Worm (Caenorhabditis elegans): ENCODE results near the gene unc-71.

unc-71 gene

DNA sequence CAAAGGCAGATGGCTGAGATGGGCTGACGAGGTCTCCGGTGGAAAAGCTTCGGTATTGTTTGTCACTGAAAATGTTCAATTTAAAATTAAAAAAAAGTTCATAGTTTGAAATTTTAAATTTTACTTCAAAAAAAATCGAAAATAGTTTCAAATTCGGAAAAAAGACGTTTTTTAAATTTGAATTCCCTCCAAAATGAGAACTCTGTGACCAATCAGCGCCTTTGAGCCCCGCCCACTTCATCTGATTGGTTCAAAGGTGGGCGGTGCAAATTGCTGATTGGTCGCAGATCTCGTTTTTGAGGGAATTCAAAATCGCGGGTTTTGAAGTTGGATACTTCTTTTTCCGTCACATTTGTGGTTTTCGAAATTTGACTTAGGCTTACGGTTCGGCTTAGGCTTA lies 53.2 kb downstream of the unc-71 start:
- no peak for TF ChIP-seq Y79H2A.3 (GFP tag; conservative IDR thresholded peaks at IDR 0.05)
- TF ChIP-seq nfyb-1 (GFP tag; IDR thresholded peaks at IDR 0.05): peak; percentile 83

DNA sequence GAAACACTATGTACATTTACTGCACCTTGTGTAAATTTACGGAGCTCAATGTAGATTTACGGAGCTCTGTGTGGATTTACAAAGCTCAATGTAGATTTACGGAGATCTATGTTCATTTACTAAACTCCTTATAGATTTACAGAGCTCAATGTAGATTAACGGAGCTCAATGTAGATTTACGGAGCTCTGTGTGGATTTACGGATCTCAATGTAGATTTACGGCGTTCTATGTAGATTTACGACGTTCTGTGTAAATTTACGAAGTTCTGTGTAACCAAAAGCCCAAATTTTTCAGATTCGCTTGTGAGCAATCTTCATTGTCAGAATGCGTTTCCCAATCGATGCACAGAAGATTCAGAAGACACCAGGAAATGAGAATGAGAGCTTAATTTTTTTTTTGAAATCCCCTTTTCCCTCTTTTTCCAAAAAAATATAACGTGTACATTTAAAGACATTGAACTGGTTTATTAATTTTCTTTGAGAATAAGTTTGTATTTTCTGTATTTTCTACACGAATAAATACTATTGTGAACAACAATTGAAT lies 54.7 kb downstream of the unc-71 start:
- TF ChIP-seq Y79H2A.3 (GFP tag; conservative IDR thresholded peaks at IDR 0.05): no peak
- TF ChIP-seq nfyb-1 (GFP tag; IDR thresholded peaks at IDR 0.05): 0 out of 2 replicates have a peak, but pooled peaks have one; percentile 7

DNA sequence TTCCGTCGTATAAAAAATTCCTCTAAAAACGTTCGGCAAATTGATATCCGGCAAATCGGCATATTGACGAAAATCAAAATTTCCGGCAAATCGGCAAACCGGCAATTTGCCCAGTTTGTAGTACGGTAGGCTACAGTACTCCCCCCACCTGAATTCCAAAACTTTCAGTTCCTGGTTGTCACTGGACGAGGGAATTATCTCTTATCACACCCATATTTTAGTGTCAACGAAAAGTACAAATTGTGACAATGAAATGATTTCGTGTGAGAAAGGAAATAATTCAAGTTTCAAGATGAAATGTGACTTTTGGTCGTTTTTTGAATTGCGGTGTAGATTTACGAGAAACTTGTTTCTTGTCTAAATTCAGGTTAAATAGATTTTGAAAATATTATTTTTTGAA lies 58.5 kb downstream of the unc-71 start:
- TF ChIP-seq snpc-1.1 (tag; optimal IDR thresholded peaks at IDR 0.05; ENCODE audit: insufficient read depth) (no peak), ceh-40 (GFP tag; IDR thresholded peaks at IDR 0.05) (no peak), F57C9.4 (tag; optimal IDR thresholded peaks at IDR 0.05) (no peak), nhr-80 (tag; optimal IDR thresholded peaks at IDR 0.05) (peak; percentile 43), lin-54 (GFP tag; optimal IDR thresholded peaks at IDR 0.05) (no peak)

DNA sequence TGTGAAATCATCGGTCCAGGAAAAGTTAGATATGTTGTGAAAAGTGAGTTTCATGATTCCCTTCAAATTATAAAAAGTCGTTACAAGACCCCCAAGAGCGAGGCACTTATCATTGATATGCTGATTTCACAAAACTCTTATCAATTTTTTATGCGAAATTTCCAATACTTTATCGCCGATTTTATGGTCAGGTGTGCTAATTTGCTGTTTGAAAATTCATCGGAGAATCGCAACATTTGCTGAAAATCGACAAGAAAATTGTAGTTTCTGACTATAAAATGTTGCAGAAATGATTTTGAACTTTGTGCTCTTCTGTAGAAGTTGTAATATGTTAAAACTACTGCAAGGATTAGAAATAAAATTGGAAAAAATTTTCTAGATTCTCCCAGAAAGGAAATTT lies 59.8 kb downstream of the unc-71 start:
- TF ChIP-seq rec-8 (tag; optimal IDR thresholded peaks at IDR 0.05) (no peak), aptf-2 (GFP tag; conservative IDR thresholded peaks at IDR 0.05) (no peak), Y56A3A.18 (GFP tag; IDR thresholded peaks at IDR 0.05) (no peak), B0261.1 (tag; optimal IDR thresholded peaks at IDR 0.05) (no peak), tbp1 (GFP tag; optimal IDR thresholded peaks at IDR 0.05) (no peak)

All from whole organism, young adult.